Worm (Caenorhabditis elegans): ENCODE measurements around the gene C27H5.12.

- TF ChIP-seq hlh-30 (tag; optimal IDR thresholded peaks at IDR 0.05; ENCODE audit: insufficient read depth) (no peak), K09A11.1 (tag; optimal IDR thresholded peaks at IDR 0.05; ENCODE audit: insufficient read depth) (no peak), Y22D7AL.16 (tag; optimal IDR thresholded peaks at IDR 0.05) (no peak), nhr-11 (tag; optimal IDR thresholded peaks at IDR 0.05) (no peak), C38D4.7 (GFP tag; optimal IDR thresholded peaks at IDR 0.05) (no peak), zip-5 (tag; optimal IDR thresholded peaks at IDR 0.05) (no peak), unc-42 (tag; optimal IDR thresholded peaks at IDR 0.05) (peak; percentile 80), pha-2 (tag; optimal IDR thresholded peaks at IDR 0.05) (no peak), syd-9 (tag; optimal IDR thresholded peaks at IDR 0.05) (no peak), ets-4 (tag; optimal IDR thresholded peaks at IDR 0.05) (no peak), mec-3 (tag; optimal IDR thresholded peaks at IDR 0.05; ENCODE audit: borderline replicate concordance) (no peak), pqm-1 (tag; optimal IDR thresholded peaks at IDR 0.05) (no peak), ceh-24 (tag; optimal IDR thresholded peaks at IDR 0.05) (no peak)
These were observed 14.7 kb upstream of the C27H5.12 start for ce11 chrII:7176108-7176507.
